Worm (Caenorhabditis elegans): ENCODE results near the gene dgk-2.

dgk-2 gene

DNA sequence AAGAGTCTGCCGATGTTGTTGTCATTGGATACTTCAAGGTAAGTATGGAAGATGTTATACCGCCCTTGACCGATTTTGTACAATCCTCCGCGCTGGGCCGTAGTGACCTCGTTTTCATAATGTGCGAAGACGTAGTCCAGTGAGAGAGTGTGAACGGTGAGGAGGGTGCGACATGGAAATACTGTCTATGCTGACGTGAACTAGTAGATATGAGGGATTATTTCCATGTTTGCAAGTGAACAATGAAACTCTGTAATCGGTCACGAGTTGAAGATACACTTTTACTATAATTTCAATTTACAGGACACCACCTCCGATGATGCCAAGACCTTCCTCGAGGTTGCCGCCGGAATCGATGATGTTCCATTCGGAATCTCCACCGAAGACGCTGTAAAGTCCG is 20.7 kb upstream of the dgk-2 start:
- no peak for TF ChIP-seq snpc-4 (tag; optimal IDR thresholded peaks at IDR 0.05)
- peak; percentile 46 for TF ChIP-seq nhr-25 (tag; optimal IDR thresholded peaks at IDR 0.05)
- no peak for TF ChIP-seq nhr-77 (tag; optimal IDR thresholded peaks at IDR 0.05)
- no peak for TF ChIP-seq ceh-16 (tag; optimal IDR thresholded peaks at IDR 0.05)
- no peak for TF ChIP-seq mdl-1 (tag; optimal IDR thresholded peaks at IDR 0.05)
- TF ChIP-seq nfya-1 (tag; optimal IDR thresholded peaks at IDR 0.05; ENCODE audit: insufficient read depth), result peak; percentile 23
- TF ChIP-seq elt-1 (tag; optimal IDR thresholded peaks at IDR 0.05), result no peak
- peak; percentile 56 for TF ChIP-seq nhr-23 (tag; optimal IDR thresholded peaks at IDR 0.05)
- no peak for TF ChIP-seq sea-2 (GFP tag; optimal IDR thresholded peaks at IDR 0.05)
- TF ChIP-seq nhr-28 (tag; optimal IDR thresholded peaks at IDR 0.05), result no peak
- no peak for TF ChIP-seq ceh-9 (tag; optimal IDR thresholded peaks at IDR 0.05)
- no peak for TF ChIP-seq elt-2 (tag; optimal IDR thresholded peaks at IDR 0.05)
- no peak for TF ChIP-seq ZK546.5 (tag; optimal IDR thresholded peaks at IDR 0.05)
- TF ChIP-seq nhr-237 (tag; optimal IDR thresholded peaks at IDR 0.05), result no peak
- peak; percentile 40 for TF ChIP-seq ama-1 (optimal IDR thresholded peaks at IDR 0.05)
- TF ChIP-seq zag-1 (tag; optimal IDR thresholded peaks at IDR 0.05), result no peak

DNA sequence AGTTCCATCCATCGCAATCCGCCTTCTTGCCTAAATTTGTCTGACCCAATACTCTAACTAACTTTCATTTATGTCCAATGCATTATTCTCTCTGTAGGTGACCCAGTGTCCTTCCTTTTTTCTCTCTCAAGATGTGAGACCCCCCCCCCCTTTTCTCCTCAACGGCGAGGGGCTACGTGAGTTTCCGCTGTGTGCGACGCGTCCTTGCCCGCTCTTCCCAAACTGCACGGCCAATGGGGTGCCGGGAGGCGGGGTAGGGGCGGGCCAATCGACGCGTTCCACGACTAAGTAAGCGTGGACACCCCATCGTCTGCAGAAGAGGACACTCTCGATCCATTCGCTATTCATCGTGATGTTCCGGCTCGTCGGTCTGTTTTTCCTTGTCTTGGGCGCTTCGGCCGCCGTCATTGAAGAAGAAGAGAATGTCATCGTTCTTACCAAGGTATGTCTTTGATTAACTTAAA is 19.7 kb upstream of the dgk-2 start, which contains the start of gene pdi-2:
Gene pdi-2 (plus strand): TSS at position 269 of the 464 bp plus-strand sequence.
- TF ChIP-seq nhr-25 (tag; optimal IDR thresholded peaks at IDR 0.05) (peak; percentile 90), hmg-11 (tag; optimal IDR thresholded peaks at IDR 0.05) (peak; percentile 72), nhr-11 (tag; optimal IDR thresholded peaks at IDR 0.05) (no peak), ztf-4 (tag; optimal IDR thresholded peaks at IDR 0.05) (no peak), jun-1 (tag; optimal IDR thresholded peaks at IDR 0.05) (peak; percentile 63), lin-15B (tag; optimal IDR thresholded peaks at IDR 0.05) (peak; percentile 81), zag-1 (tag; optimal IDR thresholded peaks at IDR 0.05) (no peak), skn-1 (tag; optimal IDR thresholded peaks at IDR 0.05) (peak; percentile 46), nhr-12 (tag; optimal IDR thresholded peaks at IDR 0.05) (no peak), ama-1 (optimal IDR thresholded peaks at IDR 0.05) (peak; percentile 95), unc-62 (GFP tag; optimal IDR thresholded peaks at IDR 0.05) (peak; percentile 16), lsy-12 (tag; optimal IDR thresholded peaks at IDR 0.05) (peak; percentile 93), nhr-43 (tag; optimal IDR thresholded peaks at IDR 0.05; ENCODE audit: poor library complexity, severe bottlenecking) (peak; percentile 40), R02D3.7 (tag; optimal IDR thresholded peaks at IDR 0.05) (peak; percentile 8), nhr-76 (tag; optimal IDR thresholded peaks at IDR 0.05) (no peak), nhr-23 (tag; optimal IDR thresholded peaks at IDR 0.05) (peak; percentile 91), ceh-9 (tag; optimal IDR thresholded peaks at IDR 0.05) (no peak), nhr-28 (tag; optimal IDR thresholded peaks at IDR 0.05) (no peak), elt-2 (tag; optimal IDR thresholded peaks at IDR 0.05) (peak; percentile 74), nhr-77 (tag; optimal IDR thresholded peaks at IDR 0.05) (no peak), elt-1 (tag; optimal IDR thresholded peaks at IDR 0.05) (peak; percentile 37), nfya-1 (tag; optimal IDR thresholded peaks at IDR 0.05; ENCODE audit: insufficient read depth) (peak; percentile 100), egl-5 (tag; optimal IDR thresholded peaks at IDR 0.05) (peak; percentile 53), ceh-82 (tag; optimal IDR thresholded peaks at IDR 0.05) (peak; percentile 21), ztf-11 (tag; optimal IDR thresholded peaks at IDR 0.05) (no peak), fkh-10 (GFP tag; optimal IDR thresholded peaks at IDR 0.05) (peak; percentile 43), egl-27 (tag; optimal IDR thresholded peaks at IDR 0.05) (no peak), snpc-4 (tag; optimal IDR thresholded peaks at IDR 0.05) (no peak), elt-3 (tag; optimal IDR thresholded peaks at IDR 0.05) (peak in 1 of 3 experiments; percentile 34), ceh-28 (tag; optimal IDR thresholded peaks at IDR 0.05) (peak; percentile 33), aly-2 (tag; optimal IDR thresholded peaks at IDR 0.05) (no peak), daf-12 (tag; optimal IDR thresholded peaks at IDR 0.05) (no peak), lin-39 (tag; optimal IDR thresholded peaks at IDR 0.05) (peak; percentile 91), mml-1 (tag; optimal IDR thresholded peaks at IDR 0.05) (no peak), tbx-2 (tag; optimal IDR thresholded peaks at IDR 0.05) (peak; percentile 36), pha-4 (tag; optimal IDR thresholded peaks at IDR 0.05) (peak; percentile 66), sea-2 (GFP tag; optimal IDR thresholded peaks at IDR 0.05) (no peak), pqm-1 (tag; optimal IDR thresholded peaks at IDR 0.05) (peak; percentile 53)
